Worm (Caenorhabditis elegans) whole organism, young adult: ENCODE results near the gene arrd-10.

ENCODE experiments used
- B0019.2 ChIP-seq: fragments of 200-800 bp; sonication (Bioruptor generic); conservative IDR thresholded peaks from 2 replicates; pipeline ENCODE4 v1.3.6; 2022; ENCODE audit warnings: missing genetic modification reagents, missing genetic modification characterization, missing compliant biosample characterization
- B0261.1 ChIP-seq: sonication (generic microtip); optimal IDR thresholded peaks from 2 replicates; lab custom pipeline; 2016; ENCODE audit warnings: mild to moderate bottlenecking, missing genetic modification characterization, moderate library complexity, missing compliant biosample characterization
- B0336.3 ChIP-seq: fragments of 200-800 bp; sonication (Bioruptor generic); IDR thresholded peaks from 2 replicates; pipeline ENCODE4 v1.3.6; 2022; ENCODE audit warnings: missing genetic modification characterization, missing compliant biosample characterization
- C06A6.2 ChIP-seq: fragments of 200-800 bp; sonication (Bioruptor generic); conservative IDR thresholded peaks from 2 replicates; pipeline ENCODE4 v1.3.6; 2022; ENCODE audit warnings: missing genetic modification characterization, missing compliant biosample characterization
- F39B2.1 ChIP-seq: fragments of 200-800 bp; sonication (Bioruptor generic); IDR thresholded peaks from 2 replicates; pipeline ENCODE4 v1.3.6; 2022; ENCODE audit warnings: missing genetic modification reagents, missing genetic modification characterization, missing compliant biosample characterization
- F49E8.2 ChIP-seq: sonication (generic microtip); optimal IDR thresholded peaks from 3 replicates; lab custom pipeline; 2017; ENCODE audit warnings: missing genetic modification characterization, mild to moderate bottlenecking, missing compliant biosample characterization, antibody characterized with exemption, moderate library complexity; ENCODE audit not compliant: insufficient read depth
- T26A5.8 ChIP-seq: sonication (generic microtip); optimal IDR thresholded peaks from 2 replicates; lab custom pipeline; 2016; ENCODE audit warnings: missing genetic modification characterization, missing compliant biosample characterization
- Y53F4B.3 ChIP-seq: fragments of 200-800 bp; sonication (Bioruptor generic); IDR thresholded peaks from 2 replicates; pipeline ENCODE4 v1.3.6; 2022; ENCODE audit warnings: missing genetic modification reagents, missing genetic modification characterization, missing compliant biosample characterization
- Y53G8AR.9 ChIP-seq: fragments of 200-800 bp; sonication (Bioruptor generic); conservative IDR thresholded peaks from 2 replicates; pipeline ENCODE4 v1.3.6; 2022; ENCODE audit warnings: missing genetic modification reagents, missing genetic modification characterization, missing compliant biosample characterization
- Y67H2A.10 ChIP-seq: fragments of 200-800 bp; sonication (Bioruptor generic); conservative IDR thresholded peaks from 2 replicates; pipeline ENCODE4 v1.3.6; 2022; ENCODE audit warnings: missing genetic modification reagents, missing genetic modification characterization, missing compliant biosample characterization
- aptf-3 ChIP-seq: fragments of 200-800 bp; sonication (Bioruptor generic); IDR thresholded peaks from 2 replicates; pipeline ENCODE4 v1.3.6; 2022; ENCODE audit warnings: missing genetic modification characterization, missing compliant biosample characterization
- atf-7 ChIP-seq: sonication (generic microtip); optimal IDR thresholded peaks from 2 replicates; lab custom pipeline; 2017; ENCODE audit warnings: mild to moderate bottlenecking, missing genetic modification characterization, missing compliant biosample characterization
- athp-1 ChIP-seq: sonication (generic microtip); optimal IDR thresholded peaks from 2 replicates; lab custom pipeline; 2017; ENCODE audit warnings: mild to moderate bottlenecking, missing genetic modification characterization, missing compliant biosample characterization
- bed-2 ChIP-seq: fragments of 200-800 bp; sonication (Bioruptor generic); IDR thresholded peaks from 2 replicates; pipeline ENCODE4 v1.3.6; 2022; ENCODE audit warnings: missing genetic modification reagents, missing genetic modification characterization, missing compliant biosample characterization
- cebp-1 ChIP-seq, 2 experiments: fragments of 200-800 bp in 1 of 2; sonication (Bioruptor generic) in 1 of 2; sonication (generic microtip) in 1 of 2; IDR thresholded peaks in 1 of 2; optimal IDR thresholded peaks in 1 of 2; 2 replicates each; pipeline versions ENCODE4 v1.3.6 to Lab custom; 2017 to 2022; ENCODE audit warnings: missing compliant biosample characterization in 2 of 2, missing genetic modification characterization in 2 of 2, mild to moderate bottlenecking in 1 of 2, missing genetic modification reagents in 1 of 2, moderate library complexity in 1 of 2
- ceh-100 ChIP-seq: fragments of 200-800 bp; sonication (Bioruptor generic); IDR thresholded peaks from 2 replicates; pipeline ENCODE4 v1.3.6; 2022; ENCODE audit warnings: missing genetic modification reagents, missing genetic modification characterization, missing compliant biosample characterization
- ceh-79 ChIP-seq: sonication (generic microtip); optimal IDR thresholded peaks from 2 replicates; lab custom pipeline; 2017; ENCODE audit warnings: mild to moderate bottlenecking, missing genetic modification characterization, missing compliant biosample characterization
- dpl-1 ChIP-seq: fragments of 150-350 bp; optimal IDR thresholded peaks from 2 replicates; lab custom pipeline; 2014; ENCODE audit warnings: missing biosample characterization, missing genetic modification reagents, missing genetic modification characterization
- ets-4 ChIP-seq: fragments of 200-800 bp; sonication (Bioruptor generic); optimal IDR thresholded peaks from 2 replicates; lab custom pipeline; 2018; ENCODE audit warnings: mild to moderate bottlenecking, missing genetic modification characterization, missing compliant biosample characterization
- gei-17 ChIP-seq: fragments of 200-800 bp; sonication (Bioruptor generic); optimal IDR thresholded peaks from 2 replicates; lab custom pipeline; 2018; ENCODE audit warnings: mild to moderate bottlenecking, missing genetic modification characterization, missing compliant biosample characterization
- hmg-1.2 ChIP-seq: fragments of 200-800 bp; sonication (Bioruptor generic); IDR thresholded peaks from 2 replicates; pipeline ENCODE4 v1.3.6; 2022; ENCODE audit warnings: missing genetic modification reagents, missing genetic modification characterization, missing compliant biosample characterization
- lag-1 ChIP-seq: fragments of 200-800 bp; sonication (Bioruptor generic); IDR thresholded peaks from 2 replicates; pipeline ENCODE4 v1.3.6; 2022; ENCODE audit warnings: missing genetic modification reagents, missing genetic modification characterization, missing compliant biosample characterization
- let-607 ChIP-seq, 2 experiments: fragments of 200-800 bp in 1 of 2; sonication (Bioruptor generic) in 1 of 2; sonication (generic microtip) in 1 of 2; optimal IDR thresholded peaks; 2 replicates each; lab custom pipeline; 2016 to 2018; ENCODE audit warnings: mild to moderate bottlenecking in 2 of 2, missing compliant biosample characterization in 2 of 2, missing genetic modification characterization in 2 of 2, moderate library complexity in 2 of 2, missing genotype in 1 of 2
- lin-35 ChIP-seq, 3 experiments: fragments of 150-350 bp in 2 of 3; sonication (generic microtip) in 1 of 3; optimal IDR thresholded peaks; 2 replicates each; lab custom pipeline; 2014 to 2018; ENCODE audit warnings: missing biosample characterization in 3 of 3, missing genetic modification characterization in 3 of 3, missing genetic modification reagents in 3 of 3
- lir-1 ChIP-seq: fragments of 200-800 bp; sonication (Bioruptor generic); conservative IDR thresholded peaks from 2 replicates; pipeline ENCODE4 v1.3.6; 2022; ENCODE audit warnings: missing genetic modification reagents, missing genetic modification characterization, missing compliant biosample characterization
- lsl-1 ChIP-seq: fragments of 200-800 bp; sonication (Bioruptor generic); optimal IDR thresholded peaks from 2 replicates; lab custom pipeline; 2018; ENCODE audit warnings: mild to moderate bottlenecking, missing genetic modification characterization, moderate library complexity, missing compliant biosample characterization
- madf-10 ChIP-seq: sonication (generic microtip); optimal IDR thresholded peaks from 2 replicates; lab custom pipeline; 2016; ENCODE audit warnings: mild to moderate bottlenecking, missing genetic modification characterization, missing compliant biosample characterization
- mcd-1 ChIP-seq: fragments of 200-800 bp; sonication (Bioruptor generic); IDR thresholded peaks from 2 replicates; pipeline ENCODE4 v1.3.6; 2022; ENCODE audit warnings: missing genetic modification reagents, missing genetic modification characterization, missing compliant biosample characterization
- nfya-1 ChIP-seq: sonication (generic microtip); optimal IDR thresholded peaks from 2 replicates; lab custom pipeline; 2017; ENCODE audit warnings: antibody characterized with exemption, missing compliant biosample characterization, missing genetic modification characterization, borderline replicate concordance; ENCODE audit not compliant: insufficient read depth
- nfyb-1 ChIP-seq: fragments of 200-800 bp; sonication (Bioruptor generic); IDR thresholded peaks from 2 replicates; pipeline ENCODE4 v1.3.6; 2022; ENCODE audit warnings: missing genetic modification reagents, missing genetic modification characterization, missing compliant biosample characterization
- nhr-120 ChIP-seq: fragments of 200-800 bp; sonication (Bioruptor generic); IDR thresholded peaks from 2 replicates; pipeline ENCODE4 v1.3.6; 2022; ENCODE audit warnings: missing genetic modification characterization, missing compliant biosample characterization
- rpc-1 ChIP-seq, 2 experiments: fragments of 150-350 bp in 1 of 2; sonication (generic microtip) in 1 of 2; optimal IDR thresholded peaks; 2 replicates each; lab custom pipeline; 2014 to 2018; ENCODE audit warnings: missing biosample characterization in 1 of 2, missing genetic modification characterization in 1 of 2, missing genetic modification reagents in 1 of 2, missing genotype in 1 of 2
- snpc-3.4 ChIP-seq: sonication (generic microtip); optimal IDR thresholded peaks from 2 replicates; lab custom pipeline; 2017; ENCODE audit warnings: missing genetic modification characterization, mild to moderate bottlenecking, missing compliant biosample characterization, antibody characterized with exemption, moderate library complexity, missing genotype, missing genetic modification reagents
- snpc-4 ChIP-seq, 5 experiments: fragments of 150-350 bp in 1 of 5; sonication (generic microtip) in 4 of 5; optimal IDR thresholded peaks; 2 replicates each; lab custom pipeline; 2014 to 2018; ENCODE audit warnings: missing genetic modification characterization in 5 of 5, missing biosample characterization in 3 of 5, antibody characterized with exemption in 2 of 5, mild to moderate bottlenecking in 2 of 5, missing compliant biosample characterization in 2 of 5, missing genotype in 2 of 5, moderate library complexity in 2 of 5, missing genetic modification reagents in 1 of 5
- somi-1 ChIP-seq: fragments of 200-800 bp; sonication (Bioruptor generic); optimal IDR thresholded peaks from 2 replicates; lab custom pipeline; 2018; ENCODE audit warnings: mild to moderate bottlenecking, missing genetic modification characterization, missing compliant biosample characterization
- sptf-2 ChIP-seq: fragments of 200-800 bp; sonication (Bioruptor generic); optimal IDR thresholded peaks from 2 replicates; lab custom pipeline; 2018; ENCODE audit warnings: mild to moderate bottlenecking, missing genetic modification characterization, missing compliant biosample characterization
- tbp1 ChIP-seq: fragments of 200-800 bp; sonication (Bioruptor generic); optimal IDR thresholded peaks from 2 replicates; lab custom pipeline; 2018; ENCODE audit warnings: mild to moderate bottlenecking, missing genetic modification characterization, missing compliant biosample characterization
- ztf-18 ChIP-seq: sonication (generic microtip); optimal IDR thresholded peaks from 2 replicates; lab custom pipeline; 2016; ENCODE audit warnings: missing genotype, mild to moderate bottlenecking, missing genetic modification characterization, missing compliant biosample characterization
- ztf-25 ChIP-seq: fragments of 200-800 bp; sonication (Bioruptor generic); IDR thresholded peaks from 2 replicates; pipeline ENCODE4 v1.3.6; 2022; ENCODE audit warnings: missing genetic modification reagents, missing genetic modification characterization, missing compliant biosample characterization

Gene arrd-10

DNA sequence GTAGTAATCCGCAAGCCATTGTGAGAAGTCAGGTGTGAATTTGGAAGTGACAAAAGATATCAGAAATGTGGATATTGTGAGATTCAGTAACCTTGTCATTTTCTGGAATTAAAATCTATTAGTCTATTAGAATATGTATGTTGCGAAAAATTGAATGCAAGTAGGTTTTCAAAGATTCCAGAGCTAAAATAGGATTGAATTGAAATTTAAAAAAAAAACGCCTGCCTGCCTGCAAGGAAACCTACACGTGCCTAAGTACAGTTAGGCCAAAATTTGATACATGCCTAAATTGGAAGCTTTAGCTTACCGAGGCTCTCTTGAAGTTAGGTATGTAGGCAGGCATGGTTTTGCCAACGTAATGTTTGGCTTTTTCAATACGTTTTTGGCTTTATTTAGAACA lies 4.6 kb upstream of the arrd-10 start, which contains the start of gene lips-9:
lips-9 (minus strand) TSS at position 101 of the 400 bp plus-strand sequence.
- TF ChIP-seq B0019.2 (GFP tag; lab: Robert Waterston, UW): no peak
- TF ChIP-seq, all 124 proteins: peak for 0

- TF ChIP-seq snpc-4 (GFP tag; optimal IDR thresholded peaks at IDR 0.05; lab: Kevin White, UChicago) (no peak), snpc-4 (tag; optimal IDR thresholded peaks at IDR 0.05; lab: Kevin White, UChicago) (peak in 1 of 4 experiments; percentile 33), hmg-1.2 (peak; percentile 38; the same call in 1 of the 2 replicates), gei-17 (GFP tag; lab: Kevin White, UChicago) (no peak), cebp-1 (GFP tag; IDR thresholded peaks at IDR 0.05; lab: Robert Waterston, UW) (no peak), cebp-1 (tag; optimal IDR thresholded peaks at IDR 0.05; lab: Kevin White, UChicago) (peak; percentile 58)
- TF ChIP-seq, all 124 proteins: peak for 3
These were observed 740 bp upstream of the arrd-10 start for ce11 chrII:12939161-12939560.

ce11 chrII:12942496-12942895 lies 2.6 kb downstream of the arrd-10 start:
- TF ChIP-seq lsl-1: no peak
- no peak for TF ChIP-seq tbp1 (GFP tag; lab: Kevin White, UChicago)
- TF ChIP-seq snpc-3.4: no peak
- TF ChIP-seq nfyb-1 (GFP tag; lab: Robert Waterston, UW): no peak
- TF ChIP-seq B0336.3 (GFP tag; lab: Robert Waterston, UW): no peak
- TF ChIP-seq nhr-120 (GFP tag; lab: Robert Waterston, UW): no peak
- TF ChIP-seq nfya-1: no peak

DNA sequence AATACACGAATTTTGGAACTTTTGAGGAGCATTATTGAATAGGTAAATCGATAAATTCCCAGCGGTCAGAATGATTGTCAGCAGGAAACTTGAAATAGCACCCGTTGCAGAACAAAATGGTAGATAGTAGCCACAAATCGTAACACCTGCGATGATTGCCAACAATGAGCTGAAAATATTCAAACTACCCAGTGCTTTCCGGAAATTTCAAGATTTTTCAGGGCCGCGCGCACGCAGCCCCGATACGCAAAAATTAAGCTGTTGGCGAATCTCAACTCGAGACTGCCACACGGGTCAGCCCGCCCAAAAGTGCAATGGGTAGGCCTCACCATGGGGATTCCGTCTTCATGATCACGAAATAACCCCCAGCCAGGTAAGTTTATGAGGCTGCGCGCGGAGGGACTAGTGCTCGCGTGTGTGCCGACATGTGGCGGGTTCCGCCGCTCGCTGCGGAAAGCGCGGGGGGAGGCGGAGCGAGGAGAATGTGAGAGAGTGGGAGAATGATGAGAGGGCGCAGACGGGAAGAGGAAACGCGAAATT lies 4.8 kb downstream of the arrd-10 start:
- TF ChIP-seq Y67H2A.10 (GFP tag; lab: Robert Waterston, UW) (peak; percentile 56; the same call in 1 of the 2 replicates), lir-1 (GFP tag; lab: Robert Waterston, UW) (peak; percentile 81), F39B2.1 (GFP tag; lab: Robert Waterston, UW) (0 out of 2 replicates have a peak, but pooled peaks have one; percentile 78), lin-35 (GFP tag; optimal IDR thresholded peaks at IDR 0.05; lab: Kevin White, UChicago) (peak in 2 of 3 experiments; percentile 63 to 79), let-607 (tag; optimal IDR thresholded peaks at IDR 0.05; lab: Kevin White, UChicago) (peak; percentile 81 to 90), F49E8.2 (tag; lab: Kevin White, UChicago) (peak; percentile 96), nhr-120 (GFP tag; lab: Robert Waterston, UW) (peak; percentile 39; the same call in 1 of the 2 replicates), C06A6.2 (GFP tag; lab: Robert Waterston, UW) (peak; percentile 88), Y53F4B.3 (GFP tag; lab: Robert Waterston, UW) (peak; percentile 80), aptf-3 (GFP tag; lab: Robert Waterston, UW) (0 out of 2 replicates have a peak, but pooled peaks have one; percentile 39), sptf-2 (peak; percentile 93), lag-1 (GFP tag; lab: Robert Waterston, UW) (no peak), ceh-79 (peak; percentile 84), ztf-25 (GFP tag; lab: Robert Waterston, UW) (peak; percentile 91), mcd-1 (GFP tag; lab: Robert Waterston, UW) (peak; percentile 95), rpc-1 (optimal IDR thresholded peaks at IDR 0.05; lab: Kevin White, UChicago) (peak; percentile 38), rpc-1 (tag; optimal IDR thresholded peaks at IDR 0.05; lab: Kevin White, UChicago) (peak; percentile 18), atf-7 (tag; lab: Kevin White, UChicago) (peak; percentile 93), ztf-18 (tag; lab: Kevin White, UChicago) (peak; percentile 85), Y53G8AR.9 (GFP tag; lab: Robert Waterston, UW) (peak; percentile 93), B0261.1 (tag; lab: Kevin White, UChicago) (peak; percentile 52), B0336.3 (GFP tag; lab: Robert Waterston, UW) (peak; percentile 100), dpl-1 (GFP tag; lab: Kevin White, UChicago) (peak; percentile 53), T26A5.8 (peak; percentile 52), madf-10 (tag; lab: Kevin White, UChicago) (peak; percentile 91), somi-1 (GFP tag; lab: Kevin White, UChicago) (peak; percentile 93), ets-4 (GFP tag; lab: Kevin White, UChicago) (peak; percentile 97), bed-2 (GFP tag; lab: Robert Waterston, UW) (peak; percentile 64; the same call in 1 of the 2 replicates), snpc-4 (GFP tag; optimal IDR thresholded peaks at IDR 0.05; lab: Kevin White, UChicago) (peak; percentile 98), snpc-4 (tag; optimal IDR thresholded peaks at IDR 0.05; lab: Kevin White, UChicago) (peak; percentile 99 to 100 (median 99)), ceh-100 (peak; percentile 83), athp-1 (tag; lab: Kevin White, UChicago) (peak; percentile 94), nfya-1 (no peak)
